Fruit fly (Drosophila melanogaster): ENCODE results near the gene ttk.
A peak's percentile ranks its signal among the peaks of the same experiment; 100 is the strongest.

The ttk gene

DNA sequence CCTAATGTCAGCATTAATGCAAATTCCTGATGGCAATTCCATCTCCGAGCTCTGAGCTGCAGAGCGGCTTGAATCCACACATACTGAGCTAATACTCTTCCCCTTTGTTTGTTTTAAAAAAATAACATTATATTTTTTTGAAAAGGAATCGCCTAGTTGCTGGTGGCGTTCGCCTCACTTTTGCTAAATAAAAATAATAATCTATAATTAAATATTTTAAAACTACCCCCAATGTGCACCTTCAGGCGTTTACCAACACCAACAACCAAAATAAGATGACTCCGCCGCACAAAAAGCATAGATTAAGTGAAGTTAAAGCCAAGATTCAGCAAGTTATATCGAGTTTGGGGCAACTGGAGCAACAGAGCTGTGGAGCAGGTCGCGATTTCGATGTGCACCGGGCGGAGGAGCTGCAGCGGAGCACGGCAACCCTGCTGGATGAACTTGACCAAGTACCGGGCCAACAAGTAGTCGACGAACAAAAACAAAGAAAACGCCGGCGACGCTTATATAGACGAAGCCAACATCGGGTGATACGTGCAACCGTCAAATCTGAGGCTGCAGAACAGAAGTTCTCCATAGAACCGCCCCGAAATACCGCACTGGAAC, 30.5 kb downstream of the ttk start, which contains the start of gene CG1896 (continued):
- TF ChIP-seq CG10209 (GFP tag; optimal IDR thresholded peaks at IDR 0.05) = peak; percentile 49
- TF ChIP-seq CG11398 (GFP tag; optimal IDR thresholded peaks at IDR 0.05) = no peak
- no peak for TF ChIP-seq jing (GFP tag; optimal IDR thresholded peaks at IDR 0.05)
- peak; percentile 24; the same call in 1 of the 2 replicates for TF ChIP-seq Taf1 (GFP tag; IDR thresholded peaks at IDR 0.05)
- TF ChIP-seq CG3065 (GFP tag; optimal IDR thresholded peaks at IDR 0.05) = no peak
- TF ChIP-seq Vsx1 (GFP tag; optimal IDR thresholded peaks at IDR 0.05) = no peak
- peak; percentile 12 for TF ChIP-seq CG2116 (GFP tag; optimal IDR thresholded peaks at IDR 0.05)
- peak; percentile 36 for TF ChIP-seq CG15269 (tag; optimal IDR thresholded peaks at IDR 0.05)
- TF ChIP-seq tx (GFP tag; optimal IDR thresholded peaks at IDR 0.05) = no peak
- TF ChIP-seq CG4282 (GFP tag; optimal IDR thresholded peaks at IDR 0.05) = no peak
- no peak for TF ChIP-seq Scr (GFP tag; IDR thresholded peaks at IDR 0.05; ENCODE audit: partially characterized antibody)
- TF ChIP-seq cad (GFP tag; optimal IDR thresholded peaks at IDR 0.05) = no peak
- no peak for TF ChIP-seq mld (GFP tag; IDR thresholded peaks at IDR 0.05; ENCODE audit: partially characterized antibody)
- no peak for TF ChIP-seq repo (GFP tag; optimal IDR thresholded peaks at IDR 0.05)
- TF ChIP-seq sna (GFP tag; IDR thresholded peaks at IDR 0.05; ENCODE audit: partially characterized antibody) = no peak
- TF ChIP-seq CG2889 (GFP tag; IDR thresholded peaks at IDR 0.05) = no peak
- no peak for TF ChIP-seq pita (GFP tag; optimal IDR thresholded peaks at IDR 0.05)
- TF ChIP-seq gt (GFP tag; IDR thresholded peaks at IDR 0.05) = no peak
- TF ChIP-seq Opbp (GFP tag; IDR thresholded peaks at IDR 0.05; ENCODE audit: partially characterized antibody) = no peak
- no peak for TF ChIP-seq CG3838 (GFP tag; optimal IDR thresholded peaks at IDR 0.05)
- TF ChIP-seq wek (GFP tag; optimal IDR thresholded peaks at IDR 0.05) = peak; percentile 93
- no peak for TF ChIP-seq insv (GFP tag; optimal IDR thresholded peaks at IDR 0.05)
- peak; percentile 65; the same call in 1 of the 3 replicates for TF ChIP-seq CG11695 (GFP tag; IDR thresholded peaks at IDR 0.05)
- no peak for TF ChIP-seq NK7.1 (GFP tag; optimal IDR thresholded peaks at IDR 0.05)
- TF ChIP-seq CG33213 (GFP tag; optimal IDR thresholded peaks at IDR 0.05) = no peak
- TF ChIP-seq Sox102F (GFP tag; optimal IDR thresholded peaks at IDR 0.05) = no peak
- no peak for TF ChIP-seq amos (GFP tag; IDR thresholded peaks at IDR 0.05; ENCODE audit: partially characterized antibody)
- peak; percentile 31 for TF ChIP-seq CG34376 (GFP tag; optimal IDR thresholded peaks at IDR 0.05)
- no peak for TF ChIP-seq CG2129 (GFP tag; IDR thresholded peaks at IDR 0.05; ENCODE audit: partially characterized antibody)
- TF ChIP-seq Camta (GFP tag; optimal IDR thresholded peaks at IDR 0.05) = no peak
- peak; percentile 48; the same call in 1 of the 2 replicates for TF ChIP-seq CG9932 (GFP tag; IDR thresholded peaks at IDR 0.05)
- TF ChIP-seq CG6854 (GFP tag; optimal IDR thresholded peaks at IDR 0.05) = no peak
- peak; percentile 31 for TF ChIP-seq Chrac-16 (GFP tag; optimal IDR thresholded peaks at IDR 0.05)
- TF ChIP-seq CG1602 (GFP tag; optimal IDR thresholded peaks at IDR 0.05) = peak; percentile 41
- no peak for TF ChIP-seq emc (GFP tag; optimal IDR thresholded peaks at IDR 0.05)
- no peak for TF ChIP-seq Dfd (GFP tag; optimal IDR thresholded peaks at IDR 0.05)
- TF ChIP-seq dpn (GFP tag; optimal IDR thresholded peaks at IDR 0.05) = peak in 1 of 2 experiments; percentile 14
- no peak for TF ChIP-seq peb (GFP tag; IDR thresholded peaks at IDR 0.05)
- peak; percentile 30; the same call in 1 of the 2 replicates for TF ChIP-seq Nf-YA (GFP tag; IDR thresholded peaks at IDR 0.05)
- TF ChIP-seq Stat92E (GFP tag; optimal IDR thresholded peaks at IDR 0.05) = no peak
- TF ChIP-seq CG30403 (GFP tag; optimal IDR thresholded peaks at IDR 0.05) = peak; percentile 45
- TF ChIP-seq chm (GFP tag; IDR thresholded peaks at IDR 0.05) = 0 out of 2 replicates have a peak, but pooled peaks have one; percentile 39
- TF ChIP-seq CG2678 (tag; optimal IDR thresholded peaks at IDR 0.05) = no peak
- peak; percentile 54 for TF ChIP-seq caup (GFP tag; optimal IDR thresholded peaks at IDR 0.05; ENCODE audit: severe bottlenecking)
- TF ChIP-seq CG13296 (GFP tag; optimal IDR thresholded peaks at IDR 0.05) = peak; percentile 36
- TF ChIP-seq Sry-β (GFP tag; optimal IDR thresholded peaks at IDR 0.05) = no peak
- no peak for TF ChIP-seq usp (GFP tag; optimal IDR thresholded peaks at IDR 0.05)
- TF ChIP-seq CG3726 (GFP tag; IDR thresholded peaks at IDR 0.05) = no peak
- no peak for TF ChIP-seq Oaz (GFP tag; IDR thresholded peaks at IDR 0.05)
- TF ChIP-seq unc-4 (GFP tag; IDR thresholded peaks at IDR 0.05; ENCODE audit: partially characterized antibody) = no peak

Data from whole organism, embryonic.